Worm (Caenorhabditis elegans) whole organism, late embryonic: ENCODE results near the gene srw-90.

Experiments used
- C38D4.7 ChIP-seq: fragments of 200-800 bp; sonication (Bioruptor generic); optimal IDR thresholded peaks from 2 replicates; lab custom pipeline; 2018; ENCODE audit warnings: mild to moderate bottlenecking, missing genetic modification characterization, moderate library complexity, missing compliant biosample characterization
- K02D7.2 ChIP-seq: sonication (generic microtip); optimal IDR thresholded peaks from 2 replicates; lab custom pipeline; 2017; ENCODE audit warnings: mild to moderate bottlenecking, missing genetic modification characterization, missing compliant biosample characterization
- K09A11.1 ChIP-seq: sonication (generic microtip); optimal IDR thresholded peaks from 2 replicates; lab custom pipeline; 2017; ENCODE audit warnings: antibody characterized with exemption, mild to moderate bottlenecking, missing genetic modification characterization, missing compliant biosample characterization; ENCODE audit not compliant: insufficient read depth
- T23F11.4 ChIP-seq: fragments of 200-800 bp; sonication (Bioruptor generic); optimal IDR thresholded peaks from 2 replicates; lab custom pipeline; 2018; ENCODE audit warnings: mild to moderate bottlenecking, missing genetic modification characterization, missing compliant biosample characterization
- Y22D7AL.16 ChIP-seq: sonication (generic microtip); optimal IDR thresholded peaks from 2 replicates; lab custom pipeline; 2016; ENCODE audit warnings: missing genetic modification characterization, missing compliant biosample characterization
- ama-1 ChIP-seq: fragments of 150-350 bp; optimal IDR thresholded peaks from 2 replicates; lab custom pipeline; 2014
- ceh-18 ChIP-seq: sonication (generic microtip); optimal IDR thresholded peaks from 2 replicates; lab custom pipeline; 2016; ENCODE audit warnings: missing genetic modification characterization, missing compliant biosample characterization
- ceh-2 ChIP-seq: sonication (generic microtip); optimal IDR thresholded peaks from 2 replicates; lab custom pipeline; 2016; ENCODE audit warnings: missing genotype, missing genetic modification characterization, missing compliant biosample characterization
- ceh-24 ChIP-seq: sonication (generic microtip); optimal IDR thresholded peaks from 2 replicates; lab custom pipeline; 2016; ENCODE audit warnings: mild to moderate bottlenecking, missing genetic modification characterization, missing compliant biosample characterization
- ceh-34 ChIP-seq: sonication (generic microtip); optimal IDR thresholded peaks from 2 replicates; lab custom pipeline; 2016; ENCODE audit warnings: mild to moderate bottlenecking, missing genetic modification characterization, missing compliant biosample characterization
- ceh-45 ChIP-seq: fragments of 200-800 bp; sonication (Bioruptor generic); IDR thresholded peaks from 2 replicates; pipeline ENCODE4 v1.3.6; 2022; ENCODE audit warnings: missing genetic modification reagents, missing genetic modification characterization, missing compliant biosample characterization
- ceh-6 ChIP-seq: fragments of 200-800 bp; sonication (Bioruptor generic); optimal IDR thresholded peaks from 2 replicates; lab custom pipeline; 2018; ENCODE audit warnings: mild to moderate bottlenecking, missing genetic modification characterization, missing compliant biosample characterization
- ceh-9 ChIP-seq: sonication (generic microtip); optimal IDR thresholded peaks from 2 replicates; lab custom pipeline; 2016; ENCODE audit warnings: mild to moderate bottlenecking, missing genetic modification characterization, inconsistent platforms, missing compliant biosample characterization
- dmd-4 ChIP-seq: sonication (generic microtip); optimal IDR thresholded peaks from 2 replicates; lab custom pipeline; 2016; ENCODE audit warnings: borderline replicate concordance, missing genetic modification characterization, missing compliant biosample characterization
- elt-2 ChIP-seq: sonication (generic microtip); optimal IDR thresholded peaks from 2 replicates; lab custom pipeline; 2016; ENCODE audit warnings: missing genetic modification reagents, missing genetic modification characterization, missing compliant biosample characterization
- elt-4 ChIP-seq: sonication (generic microtip); optimal IDR thresholded peaks from 2 replicates; lab custom pipeline; 2016; ENCODE audit warnings: missing genetic modification characterization, missing compliant biosample characterization
- fax-1 ChIP-seq: sonication (generic microtip); optimal IDR thresholded peaks from 2 replicates; lab custom pipeline; 2016; ENCODE audit warnings: missing genotype, missing genetic modification characterization, missing compliant biosample characterization
- gmeb-2 ChIP-seq: sonication (generic microtip); optimal IDR thresholded peaks from 2 replicates; lab custom pipeline; 2016; ENCODE audit warnings: missing genetic modification characterization, inconsistent platforms, missing compliant biosample characterization
- hlh-15 ChIP-seq: sonication (generic microtip); optimal IDR thresholded peaks from 2 replicates; lab custom pipeline; 2016; ENCODE audit warnings: missing genetic modification characterization, missing compliant biosample characterization
- hlh-30 ChIP-seq: sonication (generic microtip); optimal IDR thresholded peaks from 2 replicates; lab custom pipeline; 2017; ENCODE audit warnings: antibody characterized with exemption, missing genetic modification characterization, missing compliant biosample characterization; ENCODE audit not compliant: insufficient read depth
- hlh-6 ChIP-seq: sonication (generic microtip); optimal IDR thresholded peaks from 2 replicates; lab custom pipeline; 2016; ENCODE audit warnings: missing genotype, missing genetic modification characterization, missing compliant biosample characterization
- hlh-8 ChIP-seq: sonication (generic microtip); optimal IDR thresholded peaks from 2 replicates; lab custom pipeline; 2016; ENCODE audit warnings: missing genotype, missing genetic modification characterization, missing compliant biosample characterization
- lim-6 ChIP-seq: sonication (generic microtip); optimal IDR thresholded peaks from 2 replicates; lab custom pipeline; 2016; ENCODE audit warnings: missing genetic modification characterization, missing compliant biosample characterization
- lin-11 ChIP-seq: fragments of 200-800 bp; sonication (Bioruptor generic); optimal IDR thresholded peaks from 2 replicates; lab custom pipeline; 2018; ENCODE audit warnings: mild to moderate bottlenecking, missing genetic modification characterization, missing compliant biosample characterization
- nhr-11 ChIP-seq: fragments of 150-350 bp; optimal IDR thresholded peaks from 2 replicates; lab custom pipeline; 2014; ENCODE audit warnings: missing biosample characterization, missing genetic modification characterization
- nhr-232 ChIP-seq: sonication (generic microtip); optimal IDR thresholded peaks from 2 replicates; lab custom pipeline; 2016; ENCODE audit warnings: missing genetic modification characterization, missing compliant biosample characterization
- npax-4 ChIP-seq: sonication (generic microtip); optimal IDR thresholded peaks from 2 replicates; lab custom pipeline; 2016; ENCODE audit warnings: missing genetic modification characterization, missing compliant biosample characterization
- odd-2 ChIP-seq: sonication (generic microtip); optimal IDR thresholded peaks from 2 replicates; lab custom pipeline; 2017; ENCODE audit warnings: antibody characterized with exemption, mild to moderate bottlenecking, missing genetic modification characterization, missing compliant biosample characterization
- pag-3 ChIP-seq: sonication (generic microtip); optimal IDR thresholded peaks from 2 replicates; lab custom pipeline; 2016; ENCODE audit warnings: missing compliant biosample characterization, missing genetic modification characterization, borderline replicate concordance
- pat-9 ChIP-seq: fragments of 200-800 bp; sonication (Bioruptor generic); optimal IDR thresholded peaks from 2 replicates; lab custom pipeline; 2018; ENCODE audit warnings: mild to moderate bottlenecking, missing genetic modification characterization, moderate library complexity, missing compliant biosample characterization
- pha-2 ChIP-seq: sonication (generic microtip); optimal IDR thresholded peaks from 2 replicates; lab custom pipeline; 2017; ENCODE audit warnings: mild to moderate bottlenecking, missing genetic modification characterization, missing compliant biosample characterization
- pqm-1 ChIP-seq: sonication (generic microtip); optimal IDR thresholded peaks from 2 replicates; lab custom pipeline; 2016; ENCODE audit warnings: missing genetic modification characterization, missing compliant biosample characterization
- pros-1 ChIP-seq: fragments of 150-350 bp; optimal IDR thresholded peaks from 2 replicates; lab custom pipeline; 2014; ENCODE audit warnings: missing biosample characterization, missing genetic modification reagents, missing genetic modification characterization
- rnt-1 ChIP-seq: sonication (generic microtip); optimal IDR thresholded peaks from 2 replicates; lab custom pipeline; 2016; ENCODE audit warnings: missing genetic modification characterization, missing compliant biosample characterization
- sdc-2 ChIP-seq: sonication (generic microtip); optimal IDR thresholded peaks from 2 replicates; lab custom pipeline; 2016; ENCODE audit warnings: missing genotype, missing genetic modification characterization, missing compliant biosample characterization
- sox-2 ChIP-seq: fragments of 200-800 bp; sonication (Bioruptor generic); IDR thresholded peaks from 2 replicates; pipeline ENCODE4 v1.3.6; 2022; ENCODE audit warnings: missing genetic modification reagents, missing genetic modification characterization, missing compliant biosample characterization
- sox-4 ChIP-seq: sonication (generic microtip); optimal IDR thresholded peaks from 2 replicates; lab custom pipeline; 2017; ENCODE audit warnings: mild to moderate bottlenecking, missing genetic modification characterization, inconsistent platforms, missing compliant biosample characterization
- syd-9 ChIP-seq: sonication (generic microtip); optimal IDR thresholded peaks from 2 replicates; lab custom pipeline; 2016; ENCODE audit warnings: mild to moderate bottlenecking, missing genetic modification characterization, moderate library complexity, missing compliant biosample characterization
- tbx-7 ChIP-seq: sonication (generic microtip); optimal IDR thresholded peaks from 2 replicates; lab custom pipeline; 2016; ENCODE audit warnings: missing genotype, missing genetic modification characterization, missing compliant biosample characterization
- ttx-3 ChIP-seq: sonication (generic microtip); optimal IDR thresholded peaks from 2 replicates; lab custom pipeline; 2016; ENCODE audit warnings: missing genetic modification reagents, missing genetic modification characterization, missing compliant biosample characterization
- unc-3 ChIP-seq, 2 experiments: fragments of 200-800 bp in 1 of 2; sonication (Bioruptor generic) in 1 of 2; sonication (generic microtip) in 1 of 2; conservative IDR thresholded peaks in 1 of 2; optimal IDR thresholded peaks in 1 of 2; 2 replicates each; pipeline versions ENCODE4 v1.3.6 to Lab custom; 2016 to 2022; ENCODE audit warnings: missing compliant biosample characterization in 2 of 2, missing genetic modification characterization in 2 of 2, missing genetic modification reagents in 1 of 2
- ztf-16 ChIP-seq: sonication (generic microtip); optimal IDR thresholded peaks from 2 replicates; lab custom pipeline; 2017; ENCODE audit warnings: missing genetic modification characterization, missing compliant biosample characterization

srw-90 gene

ce11 chrV:1721966-1722365, 20.1 kb downstream of the srw-90 start, which contains the start of gene srw-101:
TSS of gene srw-101 (plus strand) at chrV:1722266.
- TF ChIP-seq ceh-18 (no peak), hlh-8 (tag; lab: Kevin White, UChicago) (no peak), ceh-24 (tag; lab: Kevin White, UChicago) (no peak), K09A11.1 (tag; lab: Kevin White, UChicago) (no peak), lin-11 (tag; lab: Kevin White, UChicago) (no peak)
- TF ChIP-seq, all 69 proteins: peak for 0

DNA sequence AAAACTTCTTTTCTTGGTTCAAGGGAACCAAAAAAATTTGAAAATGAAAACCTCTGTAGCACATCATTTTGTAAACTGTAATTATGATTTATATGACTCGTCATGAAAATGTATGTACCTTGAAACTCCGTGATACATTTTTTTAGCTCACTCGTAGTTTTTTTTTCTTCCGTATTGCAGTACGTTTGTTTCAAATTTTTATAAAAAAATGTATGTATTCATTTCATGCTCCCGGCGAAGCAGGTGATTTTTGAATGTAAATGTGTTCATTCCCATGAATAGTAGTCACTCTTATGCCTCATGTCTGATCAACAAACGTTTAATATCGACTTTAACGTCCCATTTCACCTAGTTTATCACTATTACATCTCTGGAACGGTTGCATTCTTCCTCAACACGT, 23.5 kb downstream of the srw-90 start, which contains the start of gene sri-27:
TSS of gene sri-27 (plus strand) at position 301 of the 400 bp plus-strand sequence.
- TF ChIP-seq ttx-3 (tag; lab: Kevin White, UChicago) = no peak
- TF ChIP-seq elt-2 (tag; lab: Kevin White, UChicago) = no peak

DNA sequence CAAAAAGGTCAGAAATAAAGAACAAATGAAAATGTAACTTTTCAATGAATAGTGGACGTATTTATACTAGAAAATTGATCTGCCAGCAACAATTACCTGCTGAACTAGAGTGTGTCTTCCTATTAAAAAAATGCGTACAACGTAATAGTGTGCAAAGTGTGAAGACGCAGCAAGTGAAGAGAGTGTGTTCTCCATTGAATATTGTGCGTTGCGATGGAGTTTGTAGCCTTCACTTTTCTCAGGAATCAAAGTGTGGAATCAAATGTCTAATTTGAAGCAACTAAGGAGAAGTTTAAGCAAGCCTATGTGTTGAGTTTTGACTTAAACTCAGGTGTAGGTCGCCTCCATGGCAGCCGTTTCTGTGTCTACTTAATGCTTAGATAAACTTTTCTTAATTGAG, 30.1 kb downstream of the srw-90 start, which contains the start of gene gst-21:
TSS of gene gst-21 (minus strand) at position 101 of the 400 bp plus-strand sequence.
- TF ChIP-seq Y22D7AL.16 = no peak
- TF ChIP-seq hlh-8 (tag; lab: Kevin White, UChicago) = no peak
- TF ChIP-seq C38D4.7 (GFP tag; lab: Kevin White, UChicago) = no peak
- TF ChIP-seq sox-4 = no peak
- TF ChIP-seq syd-9 (tag; lab: Kevin White, UChicago) = no peak
- no peak for TF ChIP-seq rnt-1
- no peak for TF ChIP-seq pha-2 (tag; lab: Kevin White, UChicago)
- TF ChIP-seq ztf-16 (tag; lab: Kevin White, UChicago) = no peak
- TF ChIP-seq sdc-2 (tag; lab: Kevin White, UChicago) = no peak
- no peak for TF ChIP-seq pat-9 (tag; lab: Kevin White, UChicago)
- TF ChIP-seq hlh-6 = no peak
- TF ChIP-seq pros-1 (tag; lab: Kevin White, UChicago) = no peak
- no peak for TF ChIP-seq elt-4 (tag; lab: Kevin White, UChicago)
- no peak for TF ChIP-seq T23F11.4 (GFP tag; lab: Kevin White, UChicago)
- TF ChIP-seq ceh-2 = no peak
- TF ChIP-seq ama-1 (lab: Kevin White, UChicago) = no peak
- no peak for TF ChIP-seq npax-4 (tag; lab: Kevin White, UChicago)
- TF ChIP-seq, all 69 proteins: peak for 0

DNA sequence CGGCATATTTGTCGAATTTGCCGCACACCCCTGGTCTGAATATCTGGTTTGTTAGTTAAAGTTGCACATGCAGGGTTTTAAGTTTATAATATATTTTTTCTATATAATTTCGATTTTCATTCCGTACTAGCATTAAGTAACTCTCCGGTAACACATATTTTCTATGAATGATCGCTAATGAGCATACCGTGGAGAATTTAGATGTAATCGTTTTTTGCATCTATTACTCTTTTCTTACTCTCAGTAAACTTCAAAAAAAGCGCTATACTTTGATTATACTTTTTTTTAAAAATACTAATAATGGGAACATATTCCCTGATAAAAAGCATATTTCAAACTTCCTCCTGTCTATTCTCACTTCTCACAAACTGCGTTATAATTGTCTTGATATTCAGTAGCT, 32.7 kb downstream of the srw-90 start, which contains the start of gene str-160:
TSS of gene str-160 (plus strand) at position 301 of the 400 bp plus-strand sequence.
- no peak for TF ChIP-seq dmd-4 (tag; lab: Kevin White, UChicago)
- TF ChIP-seq ceh-9 (tag; lab: Kevin White, UChicago) = no peak
- TF ChIP-seq ceh-6 = no peak
- TF ChIP-seq pqm-1 (tag; lab: Kevin White, UChicago) = no peak
- no peak for TF ChIP-seq npax-4 (tag; lab: Kevin White, UChicago)
- no peak for TF ChIP-seq sdc-2 (tag; lab: Kevin White, UChicago)
- no peak for TF ChIP-seq sox-2 (GFP tag; lab: Robert Waterston, UW)
- no peak for TF ChIP-seq syd-9 (tag; lab: Kevin White, UChicago)
- no peak for TF ChIP-seq hlh-30 (tag; lab: Kevin White, UChicago)
- no peak for TF ChIP-seq nhr-11 (tag; lab: Kevin White, UChicago)
- TF ChIP-seq lim-6 = no peak
- TF ChIP-seq ttx-3 (tag; lab: Kevin White, UChicago) = no peak
- TF ChIP-seq sox-4 = no peak
- TF ChIP-seq elt-2 (tag; lab: Kevin White, UChicago) = no peak
- TF ChIP-seq gmeb-2 (tag; lab: Kevin White, UChicago) = no peak
- no peak for TF ChIP-seq hlh-15

DNA sequence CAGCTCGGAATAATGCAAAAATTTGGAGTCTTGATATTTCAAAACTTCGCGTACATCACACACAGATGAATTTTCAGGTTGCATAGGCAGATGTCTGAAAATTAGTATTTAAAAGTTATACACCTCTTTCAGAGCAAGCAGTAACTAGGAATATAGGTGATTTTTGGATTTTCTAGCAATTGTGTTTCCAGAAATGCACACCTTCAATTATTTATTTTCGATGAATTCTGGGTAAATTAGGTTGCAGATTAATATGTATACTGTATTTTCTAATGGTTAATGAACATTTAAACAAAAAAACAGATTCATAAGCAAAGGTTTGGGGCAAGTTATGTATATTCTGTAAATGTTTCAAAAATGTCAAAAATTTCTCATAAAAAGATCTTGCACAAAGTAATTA, 39.2 kb downstream of the srw-90 start, which contains the start of gene srab-25:
TSS of gene srab-25 (minus strand) at position 101 of the 400 bp plus-strand sequence.
- TF ChIP-seq lim-6 (no peak), ztf-16 (tag; lab: Kevin White, UChicago) (no peak), pros-1 (tag; lab: Kevin White, UChicago) (no peak), hlh-30 (tag; lab: Kevin White, UChicago) (no peak), nhr-232 (tag; lab: Kevin White, UChicago) (no peak), ceh-45 (GFP tag; lab: Robert Waterston, UW) (no peak), tbx-7 (tag; lab: Kevin White, UChicago) (no peak), rnt-1 (no peak), fax-1 (tag; lab: Kevin White, UChicago) (no peak), K02D7.2 (tag; lab: Kevin White, UChicago) (no peak), ceh-34 (tag; lab: Kevin White, UChicago) (no peak), T23F11.4 (GFP tag; lab: Kevin White, UChicago) (no peak), pag-3 (tag; lab: Kevin White, UChicago) (no peak), Y22D7AL.16 (no peak), odd-2 (tag; lab: Kevin White, UChicago) (no peak), unc-3 (GFP tag; conservative IDR thresholded peaks at IDR 0.05; lab: Robert Waterston, UW) (no peak), unc-3 (tag; optimal IDR thresholded peaks at IDR 0.05; lab: Kevin White, UChicago) (no peak), hlh-8 (tag; lab: Kevin White, UChicago) (no peak)
- TF ChIP-seq, all 69 proteins: peak for 0
